Fruit fly (Drosophila melanogaster): ENCODE data around the gene Cubn2.

DNA sequence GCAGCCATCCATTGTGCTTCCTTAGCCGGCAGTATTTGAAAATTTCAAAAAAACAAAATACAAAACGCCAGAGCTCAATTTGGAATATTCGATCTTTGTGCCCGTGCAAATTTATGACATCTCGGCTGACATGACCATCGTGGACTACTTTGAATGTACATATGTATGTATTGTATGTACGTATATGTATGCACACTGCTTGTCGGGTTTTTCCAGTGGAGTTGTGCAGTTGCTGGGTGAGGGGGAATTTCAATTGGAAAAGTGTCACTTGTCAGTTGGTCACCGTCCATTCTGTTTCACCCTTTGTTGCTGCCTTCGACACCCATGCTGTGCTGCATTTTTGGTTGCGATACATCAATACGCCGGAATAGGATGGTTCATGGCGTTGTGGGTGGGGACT, 33.1 kb upstream of the Cubn2 start, which contains the start of gene CG12521:
- TF ChIP-seq Dfd (GFP tag; optimal IDR thresholded peaks at IDR 0.05) (no peak), fd64A (GFP tag; optimal IDR thresholded peaks at IDR 0.05) (no peak), CG11085 (GFP tag; IDR thresholded peaks at IDR 0.05) (no peak), CG31388 (GFP tag; optimal IDR thresholded peaks at IDR 0.05) (no peak), CG8388 (GFP tag; optimal IDR thresholded peaks at IDR 0.05) (no peak)
